Worm (Caenorhabditis elegans) whole organism, late embryonic: ENCODE data around the gene unc-26.

ENCODE experiments used
- nfya-1 ChIP-seq: sonication (generic microtip); optimal IDR thresholded peaks from 2 replicates; lab custom pipeline; 2017; ENCODE audit warnings: missing genetic modification characterization, mild to moderate bottlenecking, missing compliant biosample characterization, antibody characterized with exemption, moderate library complexity
- tbx-2 ChIP-seq: sonication (generic microtip); optimal IDR thresholded peaks from 2 replicates; lab custom pipeline; 2016; ENCODE audit warnings: missing genetic modification characterization, missing compliant biosample characterization
- tbx-7 ChIP-seq: sonication (generic microtip); optimal IDR thresholded peaks from 2 replicates; lab custom pipeline; 2016; ENCODE audit warnings: missing genotype, missing genetic modification characterization, missing compliant biosample characterization

- TF ChIP-seq tbx-7 (tag; lab: Kevin White, UChicago) = no peak
- no peak for TF ChIP-seq tbx-2 (tag; lab: Kevin White, UChicago)
- no peak for TF ChIP-seq nfya-1 (tag; lab: Kevin White, UChicago)
Observed at ce11 chrIV:13255886-13256285, 16.4 kb downstream of the unc-26 start, which contains the start of gene bus-12.
